Fruit fly (Drosophila melanogaster): ENCODE results near the gene rpk.

Gene rpk

dm6 chr3R:4641616-4642102 lies 4.1 kb upstream of the rpk start, which contains the start of the genes CG9775, MED31 and slx1 (continued):
- TF ChIP-seq CG6272 (GFP tag; IDR thresholded peaks at IDR 0.05) = peak; percentile 45; the same call in 1 of the 2 replicates
- no peak for TF ChIP-seq pros (GFP tag; optimal IDR thresholded peaks at IDR 0.05)
- TF ChIP-seq Doc3 (GFP tag; IDR thresholded peaks at IDR 0.05; ENCODE audit: partially characterized antibody) = no peak
- peak; percentile 60 for TF ChIP-seq CG18764 (GFP tag; optimal IDR thresholded peaks at IDR 0.05)
- no peak for TF ChIP-seq Atf-2 (GFP tag; optimal IDR thresholded peaks at IDR 0.05)
- no peak for TF ChIP-seq CG5953 (GFP tag; IDR thresholded peaks at IDR 0.05)
- no peak for TF ChIP-seq Bteb2 (GFP tag; optimal IDR thresholded peaks at IDR 0.05)
- no peak for TF ChIP-seq cg (GFP tag; optimal IDR thresholded peaks at IDR 0.05)
- TF ChIP-seq CG13123 (GFP tag; optimal IDR thresholded peaks at IDR 0.05) = peak; percentile 39
- no peak for TF ChIP-seq h (optimal IDR thresholded peaks at IDR 0.05)
- 0 out of 3 replicates have a peak, but pooled peaks have one; percentile 42 for TF ChIP-seq CG16813 (GFP tag; IDR thresholded peaks at IDR 0.05; ENCODE audit: partially characterized antibody)
- no peak for TF ChIP-seq CG8478 (optimal IDR thresholded peaks at IDR 0.05)
- TF ChIP-seq CG13287 (GFP tag; IDR thresholded peaks at IDR 0.05; ENCODE audit: partially characterized antibody) = no peak
- TF ChIP-seq kni (GFP tag; optimal IDR thresholded peaks at IDR 0.05) = no peak
- TF ChIP-seq CG7556 (GFP tag; optimal IDR thresholded peaks at IDR 0.05) = peak; percentile 77
- TF ChIP-seq Hand (GFP tag; optimal IDR thresholded peaks at IDR 0.05) = no peak
- TF ChIP-seq CG9817 (tag; optimal IDR thresholded peaks at IDR 0.05) = peak; percentile 87
- no peak for TF ChIP-seq Trl (optimal IDR thresholded peaks at IDR 0.05)
- peak; percentile 46 for TF ChIP-seq Trl (GFP tag; optimal IDR thresholded peaks at IDR 0.05)
- peak; percentile 80 for TF ChIP-seq grau (tag; optimal IDR thresholded peaks at IDR 0.05)
- TF ChIP-seq phol (tag; optimal IDR thresholded peaks at IDR 0.05) = peak; percentile 88
- peak; percentile 58; the same call in 2 of the 3 replicates for TF ChIP-seq Aef1 (GFP tag; IDR thresholded peaks at IDR 0.05)
- TF ChIP-seq Ssrp (tag; optimal IDR thresholded peaks at IDR 0.05) = peak; percentile 80
- TF ChIP-seq Eip74EF (GFP tag; optimal IDR thresholded peaks at IDR 0.05) = peak in 1 of 2 experiments; percentile 37
- no peak for TF ChIP-seq CG7745 (tag; optimal IDR thresholded peaks at IDR 0.05)
- TF ChIP-seq wor (GFP tag; IDR thresholded peaks at IDR 0.05) = peak; percentile 76
- no peak for TF ChIP-seq MTF-1 (GFP tag; optimal IDR thresholded peaks at IDR 0.05; ENCODE audit: borderline replicate concordance)
- peak; percentile 82 for TF ChIP-seq CG9932 (GFP tag; IDR thresholded peaks at IDR 0.05)
- TF ChIP-seq ewg (GFP tag; optimal IDR thresholded peaks at IDR 0.05) = peak; percentile 53
- no peak for TF ChIP-seq sr (GFP tag; IDR thresholded peaks at IDR 0.05)
- peak; percentile 26 for TF ChIP-seq org-1 (GFP tag; optimal IDR thresholded peaks at IDR 0.05)
- no peak for TF ChIP-seq sim (GFP tag; IDR thresholded peaks at IDR 0.05)
- TF ChIP-seq sqz (GFP tag; optimal IDR thresholded peaks at IDR 0.05) = peak; percentile 83
- peak; percentile 70 for TF ChIP-seq CG15696 (tag; optimal IDR thresholded peaks at IDR 0.05)
- TF ChIP-seq cas (GFP tag; IDR thresholded peaks at IDR 0.05) = peak; percentile 51
- TF ChIP-seq CG10321 (GFP tag; IDR thresholded peaks at IDR 0.05) = no peak
- no peak for TF ChIP-seq CG2889 (GFP tag; IDR thresholded peaks at IDR 0.05)
- no peak for TF ChIP-seq CG4360 (GFP tag; IDR thresholded peaks at IDR 0.05)
- peak; percentile 48; the same call in 1 of the 3 replicates for TF ChIP-seq B-H1 (GFP tag; IDR thresholded peaks at IDR 0.05)
- TF ChIP-seq eyg (GFP tag; optimal IDR thresholded peaks at IDR 0.05) = no peak
- peak; percentile 82 for TF ChIP-seq trem (tag; optimal IDR thresholded peaks at IDR 0.05)
- no peak for TF ChIP-seq Mad (GFP tag; optimal IDR thresholded peaks at IDR 0.05)
- peak; percentile 78 for TF ChIP-seq slbo (GFP tag; IDR thresholded peaks at IDR 0.05)
- TF ChIP-seq sug (tag; optimal IDR thresholded peaks at IDR 0.05) = peak; percentile 75
- TF ChIP-seq CG18262 (tag; optimal IDR thresholded peaks at IDR 0.05) = peak; percentile 86
- TF ChIP-seq Six4 (GFP tag; optimal IDR thresholded peaks at IDR 0.05) = peak; percentile 47
- no peak for TF ChIP-seq CG34376 (GFP tag; optimal IDR thresholded peaks at IDR 0.05)
- TF ChIP-seq CG13624 (GFP tag; optimal IDR thresholded peaks at IDR 0.05) = no peak
- no peak for TF ChIP-seq zf30C (GFP tag; optimal IDR thresholded peaks at IDR 0.05)
- TF ChIP-seq HLH4C (GFP tag; IDR thresholded peaks at IDR 0.05; ENCODE audit: partially characterized antibody) = no peak
- peak; percentile 4; the same call in 1 of the 2 replicates for TF ChIP-seq onecut (GFP tag; IDR thresholded peaks at IDR 0.05)
